Worm (Caenorhabditis elegans) whole organism, L2 larva: ENCODE measurements around the gene eif-2D.

Experiments
- ZK546.5 ChIP-seq: sonication (generic microtip); optimal IDR thresholded peaks from 2 replicates; lab custom pipeline; 2017; ENCODE audit warnings: missing biosample characterization, missing genetic modification characterization
- peb-1 ChIP-seq: fragments of 150-350 bp; optimal IDR thresholded peaks from 2 replicates; lab custom pipeline; 2014; ENCODE audit warnings: missing biosample characterization, missing genetic modification characterization
- sem-4 ChIP-seq: fragments of 150-350 bp; optimal IDR thresholded peaks from 2 replicates; lab custom pipeline; 2014; ENCODE audit warnings: missing biosample characterization, missing genetic modification reagents, missing genetic modification characterization

ce11 chrII:5725094-5725493 is 33.6 kb downstream of the eif-2D start:
- TF ChIP-seq sem-4 (tag; lab: Kevin White, UChicago) (peak; percentile 53), peb-1 (tag; lab: Kevin White, UChicago) (no peak), ZK546.5 (tag; lab: Kevin White, UChicago) (no peak)
